Fruit fly (Drosophila melanogaster) whole organism, embryonic: ENCODE measurements around the gene Ras85D.
A peak's percentile ranks its signal among the peaks of the same experiment; 100 is the strongest.

Experiments used
- Atf3 ChIP-seq: fragments of 200-800 bp; sonication (Bioruptor generic); optimal IDR thresholded peaks from 3 replicates; lab custom pipeline; 2016; ENCODE audit warnings: missing biosample characterization, missing genetic modification characterization
- B-H2 ChIP-seq: fragments of 200-800 bp; sonication (Bioruptor generic); optimal IDR thresholded peaks from 2 replicates; lab custom pipeline; 2018; ENCODE audit warnings: missing biosample characterization, mild to moderate bottlenecking, missing genetic modification characterization
- Bdp1 ChIP-seq: fragments of 200-800 bp; sonication (Bioruptor generic); optimal IDR thresholded peaks from 3 replicates; lab custom pipeline; 2016; ENCODE audit warnings: missing biosample characterization, missing genetic modification characterization
- CG10147 ChIP-seq: fragments of 200-800 bp; sonication (Bioruptor generic); optimal IDR thresholded peaks from 2 replicates; lab custom pipeline; 2019; ENCODE audit warnings: missing biosample characterization, mild to moderate bottlenecking, missing genetic modification characterization, moderate library complexity
- CG10366 ChIP-seq: fragments of 200-800 bp; sonication (Bioruptor generic); IDR thresholded peaks from 2 replicates; pipeline ENCODE4 v1.3.6; 2022; ENCODE audit warnings: missing biosample characterization, missing genetic modification characterization
- CG10654 ChIP-seq: fragments of 200-800 bp; sonication (Bioruptor generic); optimal IDR thresholded peaks from 2 replicates; lab custom pipeline; 2016; ENCODE audit warnings: missing biosample characterization, missing genetic modification characterization
- CG11560 ChIP-seq: fragments of 200-800 bp; sonication (Bioruptor generic); IDR thresholded peaks from 3 replicates; pipeline ENCODE4 v1.3.6; 2022; ENCODE audit warnings: missing biosample characterization, missing genetic modification characterization
- CG11723 ChIP-seq: fragments of 200-800 bp; sonication (Bioruptor generic); optimal IDR thresholded peaks from 2 replicates; lab custom pipeline; 2017; ENCODE audit warnings: missing biosample characterization, mild to moderate bottlenecking, missing genetic modification characterization
- CG12219 ChIP-seq: fragments of 200-800 bp; sonication (Bioruptor generic); optimal IDR thresholded peaks from 3 replicates; lab custom pipeline; 2018; ENCODE audit warnings: missing biosample characterization, mild to moderate bottlenecking, missing genetic modification characterization
- CG12391 ChIP-seq: fragments of 200-800 bp; sonication (Bioruptor generic); optimal IDR thresholded peaks from 3 replicates; lab custom pipeline; 2018; ENCODE audit warnings: missing biosample characterization, mild to moderate bottlenecking, missing genetic modification characterization, moderate library complexity
- CG13123 ChIP-seq: fragments of 200-800 bp; sonication (Bioruptor generic); optimal IDR thresholded peaks from 2 replicates; lab custom pipeline; 2016; ENCODE audit warnings: missing biosample characterization, missing genetic modification characterization
- CG14441 ChIP-seq: fragments of 200-800 bp; sonication (Bioruptor generic); IDR thresholded peaks from 2 replicates; pipeline ENCODE4 v1.3.6; 2022; ENCODE audit warnings: missing biosample characterization, missing genetic modification characterization
- CG14860 ChIP-seq: fragments of 200-800 bp; sonication (Bioruptor generic); IDR thresholded peaks from 3 replicates; pipeline ENCODE4 v1.3.6; 2022; ENCODE audit warnings: missing biosample characterization, missing genetic modification characterization; ENCODE audit not compliant: partially characterized antibody
- CG15601 ChIP-seq: fragments of 200-800 bp; sonication (Bioruptor generic); optimal IDR thresholded peaks from 3 replicates; lab custom pipeline; 2019; ENCODE audit warnings: missing biosample characterization, mild to moderate bottlenecking, missing genetic modification characterization, moderate library complexity
- CG16813 ChIP-seq: fragments of 200-800 bp; sonication (Bioruptor generic); IDR thresholded peaks from 3 replicates; pipeline ENCODE4 v1.3.6; 2022; ENCODE audit warnings: missing biosample characterization, missing genetic modification characterization; ENCODE audit not compliant: partially characterized antibody
- CG17802 ChIP-seq: fragments of 200-800 bp; sonication (Bioruptor generic); optimal IDR thresholded peaks from 2 replicates; lab custom pipeline; 2018; ENCODE audit warnings: missing biosample characterization, mild to moderate bottlenecking, missing genetic modification characterization, moderate library complexity
- CG2129 ChIP-seq: fragments of 200-800 bp; sonication (Bioruptor generic); IDR thresholded peaks from 2 replicates; pipeline ENCODE4 v1.3.6; 2022; ENCODE audit warnings: missing biosample characterization, missing genetic modification characterization; ENCODE audit not compliant: partially characterized antibody
- CG2202 ChIP-seq: fragments of 200-800 bp; sonication (Bioruptor generic); optimal IDR thresholded peaks from 2 replicates; lab custom pipeline; 2018; ENCODE audit warnings: missing biosample characterization, mild to moderate bottlenecking, missing genetic modification characterization
- CG30403 ChIP-seq: fragments of 200-800 bp; sonication (Bioruptor generic); optimal IDR thresholded peaks from 3 replicates; lab custom pipeline; 2016; ENCODE audit warnings: missing biosample characterization, missing genetic modification characterization
- CG3065 ChIP-seq: fragments of 200-800 bp; sonication (Bioruptor generic); optimal IDR thresholded peaks from 2 replicates; lab custom pipeline; 2016; ENCODE audit warnings: missing biosample characterization, missing genetic modification characterization
- CG34224 ChIP-seq: fragments of 200-800 bp; sonication (Bioruptor generic); IDR thresholded peaks from 3 replicates; pipeline ENCODE4 v1.3.6; 2022; ENCODE audit warnings: missing biosample characterization, missing genetic modification characterization; ENCODE audit not compliant: partially characterized antibody
- CG4328 ChIP-seq: fragments of 200-800 bp; sonication (Bioruptor generic); optimal IDR thresholded peaks from 3 replicates; lab custom pipeline; 2017; ENCODE audit warnings: missing biosample characterization, missing genetic modification reagents, missing genetic modification characterization
- CG43689 ChIP-seq: fragments of 200-800 bp; sonication (Bioruptor generic); IDR thresholded peaks from 2 replicates; pipeline ENCODE4 v1.3.6; 2022; ENCODE audit warnings: missing biosample characterization, missing genetic modification characterization
- CG6854 ChIP-seq: fragments of 200-800 bp; sonication (Bioruptor generic); optimal IDR thresholded peaks from 3 replicates; lab custom pipeline; 2017; ENCODE audit warnings: missing biosample characterization, mild to moderate bottlenecking, missing genetic modification characterization
- CG8359 ChIP-seq: fragments of 200-800 bp; sonication (Bioruptor generic); optimal IDR thresholded peaks from 2 replicates; lab custom pipeline; 2017; ENCODE audit warnings: missing biosample characterization, mild to moderate bottlenecking, missing genetic modification characterization, borderline replicate concordance
- Dip2 ChIP-seq: fragments of 200-800 bp; sonication (Bioruptor generic); IDR thresholded peaks from 2 replicates; pipeline ENCODE4 v1.3.6; 2022; ENCODE audit warnings: missing biosample characterization, missing genetic modification characterization
- Dll ChIP-seq: fragments of 200-800 bp; sonication (Bioruptor generic); IDR thresholded peaks from 4 replicates; pipeline ENCODE4 v1.3.6; 2022; ENCODE audit warnings: missing biosample characterization, missing genetic modification characterization; ENCODE audit not compliant: partially characterized antibody
- Ets97D ChIP-seq: fragments of 200-800 bp; sonication (Bioruptor generic); optimal IDR thresholded peaks from 3 replicates; lab custom pipeline; 2016; ENCODE audit warnings: missing biosample characterization, missing genetic modification characterization
- Hr3 ChIP-seq: fragments of 200-800 bp; sonication (Bioruptor generic); optimal IDR thresholded peaks from 3 replicates; lab custom pipeline; 2016; ENCODE audit warnings: missing biosample characterization, missing genetic modification characterization
- Nf-YA ChIP-seq: fragments of 200-800 bp; sonication (Bioruptor generic); IDR thresholded peaks from 2 replicates; pipeline ENCODE4 v1.3.6; 2022; ENCODE audit warnings: missing biosample characterization, missing genetic modification characterization
- Opbp ChIP-seq: fragments of 200-800 bp; sonication (Bioruptor generic); IDR thresholded peaks from 3 replicates; pipeline ENCODE4 v1.3.6; 2022; ENCODE audit warnings: missing biosample characterization, missing genetic modification characterization; ENCODE audit not compliant: partially characterized antibody
- Sin3A ChIP-seq: fragments of >200 bp; optimal IDR thresholded peaks from 2 replicates; lab custom pipeline; 2018
- Xbp1 ChIP-seq: fragments of 200-800 bp; sonication (Bioruptor generic); optimal IDR thresholded peaks from 3 replicates; lab custom pipeline; 2016; ENCODE audit warnings: missing biosample characterization, mild to moderate bottlenecking, missing genetic modification characterization
- Xrp1 ChIP-seq: fragments of 200-800 bp; sonication (Bioruptor generic); IDR thresholded peaks from 2 replicates; pipeline ENCODE4 v1.3.6; 2022; ENCODE audit warnings: missing biosample characterization, missing genetic modification characterization
- bowl ChIP-seq: fragments of 200-800 bp; sonication (Bioruptor generic); IDR thresholded peaks from 2 replicates; pipeline ENCODE4 v1.3.6; 2022; ENCODE audit warnings: missing biosample characterization, missing genetic modification characterization
- ci ChIP-seq: fragments of 200-800 bp; sonication (Bioruptor generic); IDR thresholded peaks from 3 replicates; pipeline ENCODE4 v1.3.6; 2022; ENCODE audit warnings: missing biosample characterization, missing genetic modification characterization
- croc ChIP-seq: fragments of 200-800 bp; sonication (Bioruptor generic); conservative IDR thresholded peaks from 3 replicates; pipeline ENCODE4 v1.3.6; 2022; ENCODE audit warnings: missing biosample characterization, missing genetic modification characterization
- crol ChIP-seq: fragments of 200-800 bp; sonication (Bioruptor generic); IDR thresholded peaks from 2 replicates; pipeline ENCODE4 v1.3.6; 2022; ENCODE audit warnings: missing biosample characterization, missing genetic modification characterization
- grau ChIP-seq: fragments of 200-800 bp; optimal IDR thresholded peaks from 3 replicates; lab custom pipeline; 2019; ENCODE audit warnings: missing biosample characterization, mild to moderate bottlenecking, missing genetic modification characterization, moderate library complexity
- luna ChIP-seq: fragments of 200-800 bp; sonication (Bioruptor generic); optimal IDR thresholded peaks from 2 replicates; lab custom pipeline; 2016; ENCODE audit warnings: missing biosample characterization, missing genetic modification characterization
- mam ChIP-seq: fragments of 200-800 bp; sonication (Bioruptor generic); optimal IDR thresholded peaks from 3 replicates; lab custom pipeline; 2016; ENCODE audit warnings: missing biosample characterization, missing genetic modification characterization
- nom ChIP-seq: fragments of 200-800 bp; sonication (Bioruptor generic); optimal IDR thresholded peaks from 2 replicates; lab custom pipeline; 2017; ENCODE audit warnings: missing biosample characterization, missing genetic modification characterization, mild to moderate bottlenecking, moderate library complexity, missing genetic modification reagents
- onecut ChIP-seq: fragments of 200-800 bp; sonication (Bioruptor generic); IDR thresholded peaks from 2 replicates; pipeline ENCODE4 v1.3.6; 2022; ENCODE audit warnings: missing biosample characterization, missing genetic modification characterization
- repo ChIP-seq: fragments of 200-800 bp; sonication (Bioruptor generic); optimal IDR thresholded peaks from 2 replicates; lab custom pipeline; 2016; ENCODE audit warnings: missing biosample characterization, missing genetic modification characterization
- schlank ChIP-seq: fragments of 200-800 bp; sonication (Bioruptor generic); optimal IDR thresholded peaks from 2 replicates; lab custom pipeline; 2018; ENCODE audit warnings: missing biosample characterization, mild to moderate bottlenecking, missing genetic modification characterization
- sens ChIP-seq: fragments of 200-800 bp; sonication (Bioruptor generic); peaks from one replicate; lab custom pipeline; 2016; ENCODE audit warnings: missing biosample characterization, missing genetic modification characterization
- sens-2 ChIP-seq: fragments of 200-800 bp; sonication (Bioruptor generic); IDR thresholded peaks from 2 replicates; pipeline ENCODE4 v1.3.6; 2022; ENCODE audit warnings: missing biosample characterization, missing genetic modification characterization
- slp2 ChIP-seq: fragments of 200-800 bp; sonication (Bioruptor generic); optimal IDR thresholded peaks from 2 replicates; lab custom pipeline; 2016; ENCODE audit warnings: missing biosample characterization, missing genetic modification characterization
- unc-4 ChIP-seq: fragments of 200-800 bp; sonication (Bioruptor generic); IDR thresholded peaks from 2 replicates; pipeline ENCODE4 v1.3.6; 2022; ENCODE audit warnings: missing biosample characterization, missing genetic modification characterization; ENCODE audit not compliant: partially characterized antibody
- vnd ChIP-seq: fragments of 200-800 bp; sonication (Bioruptor generic); IDR thresholded peaks from 3 replicates; pipeline ENCODE4 v1.3.6; 2022; ENCODE audit warnings: missing biosample characterization, missing genetic modification characterization; ENCODE audit not compliant: partially characterized antibody
- zfh1 ChIP-seq: fragments of 200-800 bp; sonication (Bioruptor generic); IDR thresholded peaks from 3 replicates; pipeline ENCODE4 v1.3.6; 2022; ENCODE audit warnings: missing biosample characterization, missing genetic modification characterization

Gene Ras85D

DNA sequence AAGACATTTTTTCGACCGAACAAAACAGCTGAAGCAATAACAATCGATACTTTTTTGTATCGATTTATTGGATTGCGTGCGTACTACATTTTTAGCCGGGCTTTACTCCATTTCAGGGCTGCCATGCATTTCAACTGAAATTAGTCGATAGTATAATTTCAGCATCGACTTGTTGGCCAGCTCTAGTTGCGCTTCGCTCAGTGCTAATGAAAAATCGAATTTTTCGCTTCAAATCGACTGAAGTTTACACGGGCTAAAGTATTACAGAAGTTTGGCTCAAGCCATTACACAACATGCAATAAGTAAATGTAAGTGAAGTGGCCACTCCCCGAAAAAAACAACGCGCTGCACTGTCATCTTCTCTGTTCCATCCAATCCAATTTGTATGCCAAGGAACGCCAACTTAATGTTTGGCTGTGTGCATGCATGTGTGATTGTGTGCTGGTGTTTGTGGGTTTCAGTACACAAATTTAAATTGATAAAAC, 3.0 kb upstream of the Ras85D start, which contains the start of the genes mRpL47, CG8176 and Kdm3 (continued):
- TF ChIP-seq Opbp (GFP tag; lab: Robert Waterston, UW) = no peak
- peak; percentile 94 for TF ChIP-seq Ets97D
- peak; percentile 81 for TF ChIP-seq CG15601 (tag; lab: Kevin White, UChicago)
- no peak for TF ChIP-seq CG11560 (tag; lab: Robert Waterston, UW)
- TF ChIP-seq unc-4 (GFP tag; lab: Robert Waterston, UW) = no peak
- TF ChIP-seq mam (GFP tag; lab: Kevin White, UChicago) = peak; percentile 90
- no peak for TF ChIP-seq zfh1
- TF ChIP-seq CG16813 = no peak
- peak; percentile 21 for TF ChIP-seq CG17802 (tag; lab: Kevin White, UChicago)
- no peak for TF ChIP-seq CG14441 (GFP tag; lab: Robert Waterston, UW)
- TF ChIP-seq crol (GFP tag; lab: Robert Waterston, UW) = no peak
- no peak for TF ChIP-seq CG8359 (GFP tag; lab: Kevin White, UChicago)
- TF ChIP-seq CG10654 = peak; percentile 52
- peak; percentile 96 for TF ChIP-seq Sin3A (lab: Kevin White, UChicago)
- TF ChIP-seq CG30403 (GFP tag; lab: Kevin White, UChicago) = peak; percentile 73
- no peak for TF ChIP-seq CG4328 (GFP tag; lab: Kevin White, UChicago)
- TF ChIP-seq repo (GFP tag; lab: Kevin White, UChicago) = peak; percentile 80
- TF ChIP-seq grau (tag; lab: Kevin White, UChicago) = peak; percentile 63
- TF ChIP-seq Atf3 = peak; percentile 44
- TF ChIP-seq schlank (tag; lab: Kevin White, UChicago) = peak; percentile 58
- TF ChIP-seq Nf-YA (GFP tag; lab: Robert Waterston, UW) = no peak
- no peak for TF ChIP-seq Xrp1 (GFP tag; lab: Robert Waterston, UW)
- TF ChIP-seq CG43689 (GFP tag; lab: Robert Waterston, UW) = no peak
- peak; percentile 19 for TF ChIP-seq CG2202 (tag; lab: Kevin White, UChicago)
- peak; percentile 48 for TF ChIP-seq Hr3 (GFP tag; lab: Kevin White, UChicago)
- TF ChIP-seq CG3065 (GFP tag; lab: Kevin White, UChicago) = no peak
- TF ChIP-seq Xbp1 (GFP tag; lab: Kevin White, UChicago) = peak; percentile 71
- TF ChIP-seq Bdp1 = peak; percentile 58
- no peak for TF ChIP-seq CG34224 (GFP tag; lab: Robert Waterston, UW)
- TF ChIP-seq CG12391 = peak; percentile 59
- TF ChIP-seq CG10366 = no peak
- TF ChIP-seq CG13123 = peak; percentile 71
- peak; percentile 47 for TF ChIP-seq CG10147
- TF ChIP-seq Dll (GFP tag; lab: Robert Waterston, UW) = no peak
- no peak for TF ChIP-seq CG11723
- TF ChIP-seq nom (GFP tag; lab: Kevin White, UChicago) = no peak
- peak; percentile 91 for TF ChIP-seq onecut (GFP tag; lab: Robert Waterston, UW)
- TF ChIP-seq sens-2 (GFP tag; lab: Robert Waterston, UW) = no peak
- peak; percentile 58 for TF ChIP-seq slp2
- no peak for TF ChIP-seq vnd
- TF ChIP-seq B-H2 (GFP tag; lab: Kevin White, UChicago) = peak; percentile 86
- TF ChIP-seq CG12219 (GFP tag; lab: Kevin White, UChicago) = no peak
- TF ChIP-seq CG2129 (GFP tag; lab: Robert Waterston, UW) = no peak
- TF ChIP-seq CG6854 (GFP tag; lab: Kevin White, UChicago) = no peak
- no peak for TF ChIP-seq ci (GFP tag; lab: Robert Waterston, UW)
- TF ChIP-seq Dip2 (GFP tag; lab: Robert Waterston, UW) = no peak
- peak; percentile 69 for TF ChIP-seq luna (GFP tag; lab: Kevin White, UChicago)
- no peak for TF ChIP-seq bowl (GFP tag; lab: Robert Waterston, UW)
- peak; percentile 93 for TF ChIP-seq sens (GFP tag; lab: Kevin White, UChicago)
- no peak for TF ChIP-seq croc (GFP tag; lab: Robert Waterston, UW)
- TF ChIP-seq CG14860 (GFP tag; lab: Robert Waterston, UW) = no peak
